Worm (Caenorhabditis elegans): ENCODE measurements around the gene F58F6.5.
A peak's percentile ranks its signal among the peaks of the same experiment; 100 is the strongest.

Gene F58F6.5

DNA sequence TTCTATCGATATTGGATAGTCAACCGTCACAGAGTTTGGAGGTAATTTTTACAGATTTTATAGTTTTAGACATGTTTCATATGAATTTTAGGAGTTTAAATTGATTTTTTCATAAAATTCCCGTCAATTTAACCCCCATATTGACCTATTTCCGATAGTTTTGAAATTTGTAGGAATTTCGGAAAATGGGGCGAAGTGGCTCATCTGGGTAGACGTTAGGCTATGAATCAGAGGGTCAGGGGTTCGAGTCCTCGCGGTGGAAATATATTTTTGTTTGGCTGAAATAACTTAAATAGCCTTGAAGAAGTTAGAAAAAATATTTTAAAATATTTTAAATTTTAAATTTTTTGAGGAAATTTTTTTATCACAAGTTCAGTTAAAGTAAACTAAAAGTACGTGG, 48.0 kb downstream of the F58F6.5 start:
- TF ChIP-seq daf-12 (tag; optimal IDR thresholded peaks at IDR 0.05) (no peak), mdl-1 (tag; optimal IDR thresholded peaks at IDR 0.05) (no peak), lim-7 (GFP tag; IDR thresholded peaks at IDR 0.05) (no peak), saeg-2 (GFP tag; IDR thresholded peaks at IDR 0.05) (no peak), ceh-28 (tag; optimal IDR thresholded peaks at IDR 0.05) (no peak), T20F7.1 (GFP tag; optimal IDR thresholded peaks at IDR 0.05) (no peak), nhr-11 (tag; optimal IDR thresholded peaks at IDR 0.05) (no peak), daf-16 (GFP tag; optimal IDR thresholded peaks at IDR 0.05) (no peak), daf-16 (tag; optimal IDR thresholded peaks at IDR 0.05) (peak; percentile 26), ceh-44 (GFP tag; IDR thresholded peaks at IDR 0.05) (no peak), unc-62 (GFP tag; optimal IDR thresholded peaks at IDR 0.05 in 1 of 2) (peak in 1 of 2 experiments; percentile 48), unc-62 (tag; optimal IDR thresholded peaks at IDR 0.05) (no peak)

DNA sequence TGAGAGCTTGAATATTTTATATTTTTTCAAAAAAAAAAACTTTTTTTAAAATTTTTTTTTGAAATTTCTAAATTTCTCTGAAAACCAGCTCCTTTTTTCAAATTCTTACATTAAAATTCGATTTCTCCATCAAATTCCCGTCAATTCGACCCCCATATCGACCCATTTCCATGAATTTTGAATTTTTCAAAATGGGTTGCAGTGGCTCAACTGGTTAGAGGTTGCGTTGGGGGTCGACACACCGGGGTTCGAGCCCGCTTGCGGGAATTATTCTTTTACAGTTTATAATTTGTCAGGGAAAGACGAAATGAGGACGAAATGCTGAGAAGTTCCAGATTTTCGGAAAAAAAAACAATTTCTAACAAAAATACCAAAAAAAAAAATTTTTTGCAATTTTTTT, 50.6 kb downstream of the F58F6.5 start:
- TF ChIP-seq dve-1 (tag; optimal IDR thresholded peaks at IDR 0.05; ENCODE audit: insufficient read depth) (no peak), cey-2 (tag; optimal IDR thresholded peaks at IDR 0.05; ENCODE audit: borderline replicate concordance, insufficient read depth) (no peak), F37D6.2 (tag; optimal IDR thresholded peaks at IDR 0.05) (no peak), spr-1 (tag; optimal IDR thresholded peaks at IDR 0.05) (no peak), mxl-2 (GFP tag; conservative IDR thresholded peaks at IDR 0.05) (no peak), zfp-2 (tag; optimal IDR thresholded peaks at IDR 0.05) (no peak), nhr-10 (tag; optimal IDR thresholded peaks at IDR 0.05) (no peak), ztf-7 (tag; optimal IDR thresholded peaks at IDR 0.05) (no peak), F10B5.3 (tag; optimal IDR thresholded peaks at IDR 0.05) (no peak), arid-1 (GFP tag; conservative IDR thresholded peaks at IDR 0.05) (no peak), nhr-6 (tag; optimal IDR thresholded peaks at IDR 0.05) (no peak), dmd-6 (GFP tag; IDR thresholded peaks at IDR 0.05) (no peak)

All from whole organism, L4 larva.